Worm (Caenorhabditis elegans): ENCODE results near the gene F17C8.9.

The F17C8.9 gene

ce11 chrIII:4745934-4746333 is 11.8 kb downstream of the F17C8.9 start, which contains the start of gene F17C8.6:
Gene F17C8.6, minus strand, starts transcription at chrIII:4746034.
- TF ChIP-seq nhr-12 (tag; optimal IDR thresholded peaks at IDR 0.05) (no peak), drap-1 (GFP tag; optimal IDR thresholded peaks at IDR 0.05) (no peak), mep-1 (tag; optimal IDR thresholded peaks at IDR 0.05) (no peak), nhr-28 (tag; optimal IDR thresholded peaks at IDR 0.05) (no peak), lin-13 (tag; optimal IDR thresholded peaks at IDR 0.05) (no peak), mls-2 (tag; optimal IDR thresholded peaks at IDR 0.05) (no peak), pha-4 (tag; optimal IDR thresholded peaks at IDR 0.05) (no peak), ham-2 (GFP tag; optimal IDR thresholded peaks at IDR 0.05) (no peak), tbx-8 (GFP tag; optimal IDR thresholded peaks at IDR 0.05) (no peak), ces-1 (GFP tag; optimal IDR thresholded peaks at IDR 0.05) (no peak), flh-1 (GFP tag; optimal IDR thresholded peaks at IDR 0.05) (no peak), nhr-76 (tag; optimal IDR thresholded peaks at IDR 0.05) (no peak), bed-3 (GFP tag; optimal IDR thresholded peaks at IDR 0.05) (no peak), nhr-2 (tag; optimal IDR thresholded peaks at IDR 0.05) (no peak), ceh-39 (tag; optimal IDR thresholded peaks at IDR 0.05) (no peak), ztf-11 (tag; optimal IDR thresholded peaks at IDR 0.05) (no peak), elt-1 (tag; optimal IDR thresholded peaks at IDR 0.05; ENCODE audit: borderline replicate concordance, insufficient read depth) (no peak), M03D4.4 (tag; optimal IDR thresholded peaks at IDR 0.05) (no peak), snpc-4 (tag; optimal IDR thresholded peaks at IDR 0.05) (no peak), cnd-1 (tag; optimal IDR thresholded peaks at IDR 0.05) (no peak)

ce11 chrIII:4748109-4748508 is 14.0 kb downstream of the F17C8.9 start, which contains the start of gene col-89:
Gene col-89, plus strand, starts transcription at chrIII:4748127.
- TF ChIP-seq cnd-1 (tag; optimal IDR thresholded peaks at IDR 0.05) (no peak), drap-1 (GFP tag; optimal IDR thresholded peaks at IDR 0.05) (no peak), hlh-1 (tag; optimal IDR thresholded peaks at IDR 0.05) (no peak), nhr-2 (tag; optimal IDR thresholded peaks at IDR 0.05) (no peak), sem-2 (GFP tag; optimal IDR thresholded peaks at IDR 0.05) (no peak), sptf-1 (tag; optimal IDR thresholded peaks at IDR 0.05) (no peak), nhr-76 (tag; optimal IDR thresholded peaks at IDR 0.05) (no peak), bed-3 (GFP tag; optimal IDR thresholded peaks at IDR 0.05) (no peak), snpc-4 (tag; optimal IDR thresholded peaks at IDR 0.05) (no peak), zip-8 (tag; optimal IDR thresholded peaks at IDR 0.05) (no peak), ceh-39 (tag; optimal IDR thresholded peaks at IDR 0.05) (no peak), nhr-12 (tag; optimal IDR thresholded peaks at IDR 0.05) (no peak), ztf-11 (tag; optimal IDR thresholded peaks at IDR 0.05) (no peak), mls-2 (tag; optimal IDR thresholded peaks at IDR 0.05) (no peak), nhr-237 (tag; optimal IDR thresholded peaks at IDR 0.05) (no peak), blmp-1 (tag; optimal IDR thresholded peaks at IDR 0.05) (no peak), ceh-43 (GFP tag; optimal IDR thresholded peaks at IDR 0.05) (no peak), mab-5 (tag; optimal IDR thresholded peaks at IDR 0.05) (no peak), nhr-28 (tag; optimal IDR thresholded peaks at IDR 0.05) (no peak)

ce11 chrIII:4748666-4749065 is 14.5 kb downstream of the F17C8.9 start:
- TF ChIP-seq cnd-1 (tag; optimal IDR thresholded peaks at IDR 0.05) (no peak), lin-32 (GFP tag; optimal IDR thresholded peaks at IDR 0.05) (no peak), unc-62 (GFP tag; optimal IDR thresholded peaks at IDR 0.05) (no peak), mls-2 (tag; optimal IDR thresholded peaks at IDR 0.05) (no peak), lsy-2 (tag; optimal IDR thresholded peaks at IDR 0.05) (no peak), nhr-28 (tag; optimal IDR thresholded peaks at IDR 0.05) (no peak), ham-2 (GFP tag; optimal IDR thresholded peaks at IDR 0.05) (no peak), zip-8 (tag; optimal IDR thresholded peaks at IDR 0.05) (no peak), sem-2 (GFP tag; optimal IDR thresholded peaks at IDR 0.05) (no peak), pha-4 (tag; optimal IDR thresholded peaks at IDR 0.05) (no peak), blmp-1 (tag; optimal IDR thresholded peaks at IDR 0.05) (no peak), unc-120 (tag; optimal IDR thresholded peaks at IDR 0.05; ENCODE audit: poor library complexity, severe bottlenecking) (no peak), nhr-76 (tag; optimal IDR thresholded peaks at IDR 0.05) (no peak), flh-1 (GFP tag; optimal IDR thresholded peaks at IDR 0.05) (no peak), nhr-2 (tag; optimal IDR thresholded peaks at IDR 0.05) (no peak), ceh-83 (GFP tag; optimal IDR thresholded peaks at IDR 0.05) (no peak), unc-39 (tag; optimal IDR thresholded peaks at IDR 0.05) (no peak), nhr-237 (tag; optimal IDR thresholded peaks at IDR 0.05) (no peak), M03D4.4 (tag; optimal IDR thresholded peaks at IDR 0.05) (no peak), mep-1 (tag; optimal IDR thresholded peaks at IDR 0.05) (no peak)
